Fruit fly (Drosophila melanogaster) whole organism, prepupa: ENCODE measurements around the gene Fancl.
A peak's percentile ranks its signal among the peaks of the same experiment; 100 is the strongest.

Experiments
- Blimp-1 ChIP-seq: fragments of 200-800 bp; sonication (Bioruptor generic); optimal IDR thresholded peaks from 3 replicates; lab custom pipeline; 2017; ENCODE audit warnings: missing biosample characterization, missing genetic modification characterization, mild to moderate bottlenecking, moderate library complexity, missing genetic modification reagents
- CG1621 ChIP-seq: fragments of 200-800 bp; sonication (Bioruptor generic); optimal IDR thresholded peaks from 3 replicates; lab custom pipeline; 2018; ENCODE audit warnings: missing biosample characterization, mild to moderate bottlenecking, missing genetic modification characterization
- CG4318 ChIP-seq: fragments of 200-800 bp; sonication (Bioruptor generic); optimal IDR thresholded peaks from 3 replicates; lab custom pipeline; 2017; ENCODE audit warnings: missing biosample characterization, mild to moderate bottlenecking, missing genetic modification characterization
- Sox14 ChIP-seq: fragments of 200-800 bp; sonication (Bioruptor generic); optimal IDR thresholded peaks from 3 replicates; lab custom pipeline; 2016; ENCODE audit warnings: missing biosample characterization, missing genetic modification characterization
- vri ChIP-seq: fragments of 200-800 bp; sonication (Bioruptor generic); optimal IDR thresholded peaks from 3 replicates; lab custom pipeline; 2016; ENCODE audit warnings: missing biosample characterization, mild to moderate bottlenecking, missing genetic modification characterization

- TF ChIP-seq CG1621 (tag; lab: Kevin White, UChicago) (no peak), Blimp-1 (GFP tag; lab: Kevin White, UChicago) (peak; percentile 75), Sox14 (peak; percentile 55), vri (peak; percentile 82), CG4318 (GFP tag; lab: Kevin White, UChicago) (no peak)
Observed at dm6 chr3R:10089171-10089664, 36.5 kb upstream of the Fancl start.
